Worm (Caenorhabditis elegans) whole organism, midembryonic: ENCODE measurements around the gene F13A2.2.
A peak's percentile ranks its signal among the peaks of the same experiment; 100 is the strongest.
"Not testable (repeated sequence)": the region's sequence is repeated elsewhere in the genome, so short reads cannot be mapped to it uniquely, and the experiment has no call there.

ENCODE experiments used
- T22C8.4 ChIP-seq: fragments of 200-800 bp; sonication (Bioruptor generic); IDR thresholded peaks from 2 replicates; pipeline ENCODE4 v1.3.6; 2022; ENCODE audit warnings: missing genetic modification characterization, missing compliant biosample characterization
- cog-1 ChIP-seq: sonication (generic microtip); optimal IDR thresholded peaks from 2 replicates; lab custom pipeline; 2016; ENCODE audit warnings: missing genetic modification characterization, missing compliant biosample characterization
- flt-1 ChIP-seq: fragments of 200-800 bp; sonication (Bioruptor generic); IDR thresholded peaks from 2 replicates; pipeline ENCODE4 v1.3.6; 2022; ENCODE audit warnings: missing genetic modification characterization, missing compliant biosample characterization
- klf-2 ChIP-seq: fragments of 200-800 bp; sonication (Bioruptor generic); conservative IDR thresholded peaks from 2 replicates; pipeline ENCODE4 v1.3.6; 2022; ENCODE audit warnings: missing genetic modification reagents, missing genetic modification characterization, missing compliant biosample characterization
- med-1 ChIP-seq: sonication (generic microtip); optimal IDR thresholded peaks from 2 replicates; lab custom pipeline; 2017; ENCODE audit warnings: missing genetic modification characterization, mild to moderate bottlenecking, missing compliant biosample characterization, antibody characterized with exemption, missing genetic modification reagents; ENCODE audit not compliant: insufficient read depth
- ref-1 ChIP-seq: fragments of 200-800 bp; sonication (Bioruptor generic); conservative IDR thresholded peaks from 2 replicates; pipeline ENCODE4 v1.3.6; 2022; ENCODE audit warnings: missing genetic modification reagents, missing genetic modification characterization, missing compliant biosample characterization
- tab-1 ChIP-seq: fragments of 200-800 bp; sonication (Bioruptor generic); IDR thresholded peaks from 2 replicates; pipeline ENCODE4 v1.3.6; 2022; ENCODE audit warnings: missing genetic modification characterization, missing compliant biosample characterization
- ztf-23 ChIP-seq: fragments of 200-800 bp; sonication (Bioruptor generic); IDR thresholded peaks from 2 replicates; pipeline ENCODE4 v1.3.6; 2022; ENCODE audit warnings: missing genetic modification reagents, missing genetic modification characterization, missing compliant biosample characterization
- ztf-29 ChIP-seq: fragments of 200-800 bp; sonication (Bioruptor generic); IDR thresholded peaks from 2 replicates; pipeline ENCODE4 v1.3.6; 2022; ENCODE audit warnings: missing genetic modification reagents, missing genetic modification characterization, missing compliant biosample characterization

Gene F13A2.2

ce11 chrV:4357369-4357768, 27.0 kb downstream of the F13A2.2 start:
- TF ChIP-seq flt-1 (no peak), cog-1 (tag; lab: Kevin White, UChicago) (peak; percentile 11), klf-2 (GFP tag; lab: Robert Waterston, UW) (no peak), med-1 (no peak)

- TF ChIP-seq cog-1 (tag; lab: Kevin White, UChicago): no peak
- no peak for TF ChIP-seq ref-1 (GFP tag; lab: Robert Waterston, UW)
- TF ChIP-seq tab-1: no peak
- no peak for TF ChIP-seq ztf-29 (GFP tag; lab: Robert Waterston, UW)
- TF ChIP-seq flt-1: no peak
- TF ChIP-seq T22C8.4 (GFP tag; lab: Robert Waterston, UW): no peak
- no peak for TF ChIP-seq ztf-23
- no peak for TF ChIP-seq klf-2 (GFP tag; lab: Robert Waterston, UW)
Measured at ce11 chrV:4356047-4356612, 28.3 kb downstream of the F13A2.2 start.

- TF ChIP-seq ztf-29 (GFP tag; lab: Robert Waterston, UW) (no peak), flt-1 (no peak)
Measured at ce11 chrV:4346799-4347198, 37.6 kb downstream of the F13A2.2 start, which contains the start of gene mcm-7. Gene mcm-7 (plus strand): TSS chrV:4347166.

- TF ChIP-seq ztf-29 (GFP tag; lab: Robert Waterston, UW) (no peak), ztf-23 (no peak), klf-2 (GFP tag; lab: Robert Waterston, UW) (no peak), cog-1 (tag; lab: Kevin White, UChicago) (no peak), T22C8.4 (GFP tag; lab: Robert Waterston, UW) (no peak)
Measured at ce11 chrV:4346325-4346724, 38.1 kb downstream of the F13A2.2 start, which contains the start of gene hpo-18. Gene hpo-18 (minus strand): TSS chrV:4346425.

ce11 chrV:4345714-4346113, 38.7 kb downstream of the F13A2.2 start, which contains the start of gene figl-1:
Gene figl-1 (minus strand): TSS chrV:4345999.
- no peak for TF ChIP-seq T22C8.4 (GFP tag; lab: Robert Waterston, UW)
- TF ChIP-seq klf-2 (GFP tag; lab: Robert Waterston, UW): no peak
- no peak for TF ChIP-seq med-1
- no peak for TF ChIP-seq tab-1
- TF ChIP-seq ztf-23: no peak
- no peak for TF ChIP-seq ztf-29 (GFP tag; lab: Robert Waterston, UW)
- no peak for TF ChIP-seq cog-1 (tag; lab: Kevin White, UChicago)

ce11 chrV:4341736-4342135, 42.6 kb downstream of the F13A2.2 start:
- TF ChIP-seq ztf-29 (GFP tag; lab: Robert Waterston, UW): no peak
- TF ChIP-seq flt-1: no peak
- TF ChIP-seq klf-2 (GFP tag; lab: Robert Waterston, UW): no peak
- no peak for TF ChIP-seq ztf-23
- no peak for TF ChIP-seq tab-1
- TF ChIP-seq med-1: no peak
- TF ChIP-seq ref-1 (GFP tag; lab: Robert Waterston, UW): no peak
- no peak for TF ChIP-seq T22C8.4 (GFP tag; lab: Robert Waterston, UW)
- no peak for TF ChIP-seq cog-1 (tag; lab: Kevin White, UChicago)

- TF ChIP-seq tab-1: no peak
- TF ChIP-seq ref-1 (GFP tag; lab: Robert Waterston, UW): no peak
- TF ChIP-seq T22C8.4 (GFP tag; lab: Robert Waterston, UW): no peak
- no peak for TF ChIP-seq ztf-29 (GFP tag; lab: Robert Waterston, UW)
- no peak for TF ChIP-seq klf-2 (GFP tag; lab: Robert Waterston, UW)
- no peak for TF ChIP-seq flt-1
- no peak for TF ChIP-seq med-1
- no peak for TF ChIP-seq cog-1 (tag; lab: Kevin White, UChicago)
Measured at ce11 chrV:4341208-4341607, 43.2 kb downstream of the F13A2.2 start, which contains the start of gene glrx-3. Gene glrx-3 (minus strand): TSS chrV:4341308.

ce11 chrV:4339479-4339878, 44.9 kb downstream of the F13A2.2 start:
- TF ChIP-seq cog-1 (tag; lab: Kevin White, UChicago): no peak
- no peak for TF ChIP-seq med-1

- TF ChIP-seq tab-1; ztf-29 (GFP tag; lab: Robert Waterston, UW); klf-2 (GFP tag; lab: Robert Waterston, UW): not testable (repeated sequence)
Measured at ce11 chrV:4336462-4336861, 47.9 kb downstream of the F13A2.2 start, which contains the start of gene irld-1. Gene irld-1 (plus strand): TSS chrV:4336762.

- TF ChIP-seq flt-1 (0 out of 2 replicates have a peak, but pooled peaks have one; percentile 42), T22C8.4 (GFP tag; lab: Robert Waterston, UW) (0 out of 2 replicates have a peak, but pooled peaks have one; percentile 18)
Measured at ce11 chrV:4335724-4336123, 48.7 kb downstream of the F13A2.2 start.

ce11 chrV:4333518-4333917, 50.9 kb downstream of the F13A2.2 start:
- TF ChIP-seq flt-1: peak; percentile 61; the same call in 1 of the 2 replicates
